Worm (Caenorhabditis elegans) whole organism, mixed stage, embryonic: ENCODE measurements around the gene T24E12.13.

Experiments
- ces-1 ChIP-seq: fragments of 150-350 bp; optimal IDR thresholded peaks from 2 replicates; lab custom pipeline; 2014; ENCODE audit warnings: missing biosample characterization, missing genetic modification reagents, missing genetic modification characterization
- elt-1 ChIP-seq: sonication (generic microtip); optimal IDR thresholded peaks from 2 replicates; lab custom pipeline; 2017; ENCODE audit warnings: missing genetic modification characterization, mild to moderate bottlenecking, missing compliant biosample characterization, antibody characterized with exemption, moderate library complexity, borderline replicate concordance; ENCODE audit not compliant: insufficient read depth
- flh-1 ChIP-seq: fragments of 200-800 bp; sonication (Bioruptor generic); optimal IDR thresholded peaks from 2 replicates; lab custom pipeline; 2018; ENCODE audit warnings: mild to moderate bottlenecking, missing genetic modification characterization, moderate library complexity, missing compliant biosample characterization
- lin-32 ChIP-seq: fragments of 200-800 bp; sonication (Bioruptor generic); optimal IDR thresholded peaks from 2 replicates; lab custom pipeline; 2018; ENCODE audit warnings: mild to moderate bottlenecking, missing genetic modification characterization, missing compliant biosample characterization
- nhr-12 ChIP-seq: fragments of 150-350 bp; optimal IDR thresholded peaks from 2 replicates; lab custom pipeline; 2014; ENCODE audit warnings: missing biosample characterization, missing genetic modification characterization
- nhr-237 ChIP-seq: fragments of 150-350 bp; optimal IDR thresholded peaks from 2 replicates; lab custom pipeline; 2014; ENCODE audit warnings: missing biosample characterization, missing genetic modification characterization
- nhr-28 ChIP-seq: fragments of 150-350 bp; optimal IDR thresholded peaks from 2 replicates; lab custom pipeline; 2014; ENCODE audit warnings: missing biosample characterization, missing genetic modification characterization
- nhr-76 ChIP-seq: sonication (generic microtip); optimal IDR thresholded peaks from 2 replicates; lab custom pipeline; 2017; ENCODE audit warnings: missing biosample characterization, missing genetic modification characterization
- pha-4 ChIP-seq: fragments of 150-350 bp; optimal IDR thresholded peaks from 2 replicates; lab custom pipeline; 2018; ENCODE audit warnings: missing biosample characterization, missing genetic modification reagents, missing genetic modification characterization
- sem-2 ChIP-seq: fragments of 200-800 bp; sonication (Bioruptor generic); optimal IDR thresholded peaks from 2 replicates; lab custom pipeline; 2018; ENCODE audit warnings: mild to moderate bottlenecking, missing genetic modification characterization, missing compliant biosample characterization
- snpc-4 ChIP-seq: fragments of 150-350 bp; optimal IDR thresholded peaks from 2 replicates; lab custom pipeline; 2014; ENCODE audit warnings: missing biosample characterization, missing genetic modification characterization
- tbx-8 ChIP-seq: fragments of 200-800 bp; sonication (Bioruptor generic); optimal IDR thresholded peaks from 2 replicates; lab custom pipeline; 2018; ENCODE audit warnings: mild to moderate bottlenecking, missing genetic modification characterization, moderate library complexity, missing compliant biosample characterization
- ztf-11 ChIP-seq: fragments of 150-350 bp; optimal IDR thresholded peaks from 2 replicates; lab custom pipeline; 2014; ENCODE audit warnings: missing biosample characterization, missing genetic modification characterization

DNA sequence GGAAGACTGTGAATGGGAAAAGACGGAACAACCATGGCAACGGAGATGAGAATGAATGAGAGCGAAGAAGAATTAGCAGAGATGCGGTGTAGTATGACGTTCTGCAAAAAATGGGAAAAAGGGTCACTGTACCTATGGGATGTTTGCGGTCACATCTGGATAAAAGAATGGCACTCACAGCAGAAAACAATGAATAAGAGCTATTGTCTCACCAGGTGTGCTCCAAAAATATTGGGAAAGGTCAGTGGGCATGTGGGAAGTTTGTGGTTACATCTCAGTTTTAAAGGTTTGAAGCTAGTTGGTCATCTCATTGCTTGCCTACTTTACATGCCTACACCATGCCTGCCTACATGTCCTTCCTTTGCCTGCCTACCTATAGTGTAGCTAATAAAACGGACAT lies 36.6 kb upstream of the T24E12.13 start, which contains the start of gene fbxb-91:
- TF ChIP-seq lin-32 (GFP tag; lab: Kevin White, UChicago): no peak
- TF ChIP-seq pha-4: no peak
- TF ChIP-seq snpc-4 (tag; lab: Kevin White, UChicago): no peak
- TF ChIP-seq nhr-28 (tag; lab: Kevin White, UChicago): no peak
- TF ChIP-seq ztf-11: no peak
- TF ChIP-seq ces-1 (GFP tag; lab: Kevin White, UChicago): no peak
- TF ChIP-seq nhr-237 (tag; lab: Kevin White, UChicago): no peak
- no peak for TF ChIP-seq nhr-12 (tag; lab: Kevin White, UChicago)
- no peak for TF ChIP-seq sem-2 (GFP tag; lab: Kevin White, UChicago)
- TF ChIP-seq elt-1 (tag; lab: Kevin White, UChicago): no peak
- TF ChIP-seq tbx-8 (GFP tag; lab: Kevin White, UChicago): no peak
- TF ChIP-seq nhr-76: no peak
- no peak for TF ChIP-seq flh-1 (GFP tag; lab: Kevin White, UChicago)
